Fruit fly (Drosophila melanogaster): ENCODE results near the gene CG9550.

DNA sequence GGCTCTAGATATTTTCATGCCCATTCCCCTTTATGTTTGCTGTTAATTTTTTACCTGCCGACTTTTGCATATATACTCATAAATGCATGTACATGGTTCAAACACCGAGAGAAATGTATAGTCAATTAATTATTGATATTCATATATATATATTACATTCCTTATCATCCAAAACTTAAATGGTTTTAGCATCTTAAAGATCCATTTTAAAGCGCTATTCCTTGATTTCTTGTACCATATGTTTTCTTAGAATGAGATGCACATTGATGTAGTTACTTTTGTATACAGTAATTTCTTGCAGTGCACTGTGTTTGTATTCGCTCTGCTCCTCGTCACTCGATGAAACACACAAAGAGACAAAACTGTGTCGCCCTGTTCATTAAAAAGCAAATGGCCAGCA lies 11.8 kb downstream of the CG9550 start:
- TF ChIP-seq pan (optimal IDR thresholded peaks at IDR 0.05) (no peak), Hr78 (GFP tag; optimal IDR thresholded peaks at IDR 0.05) (no peak), br (GFP tag; optimal IDR thresholded peaks at IDR 0.05) (no peak), Sp1 (GFP tag; optimal IDR thresholded peaks at IDR 0.05) (no peak), Rel (GFP tag; optimal IDR thresholded peaks at IDR 0.05) (no peak), Rel (tag; optimal IDR thresholded peaks at IDR 0.05) (no peak), sv (GFP tag; optimal IDR thresholded peaks at IDR 0.05) (no peak), OdsH (GFP tag; optimal IDR thresholded peaks at IDR 0.05) (no peak), Abd-B (GFP tag; optimal IDR thresholded peaks at IDR 0.05) (no peak), usp (GFP tag; optimal IDR thresholded peaks at IDR 0.05) (no peak), lola (GFP tag; optimal IDR thresholded peaks at IDR 0.05) (no peak)
